Worm (Caenorhabditis elegans) whole organism, dauer: ENCODE data around the gene srh-186.

ENCODE experiments used
- unc-62 ChIP-seq: sonication (generic microtip); optimal IDR thresholded peaks from 2 replicates; lab custom pipeline; 2017; ENCODE audit warnings: missing biosample characterization, missing genetic modification reagents, missing genetic modification characterization

The srh-186 gene

ce11 chrV:15996655-15997186, 41.1 kb downstream of the srh-186 start, which contains the start of the genes C06C6.9 and C06C6.8:
Gene C06C6.9 (minus strand): TSS chrV:15996755.
Gene C06C6.8 (plus strand): TSS chrV:15997136.
- TF ChIP-seq unc-62 (GFP tag; lab: Kevin White, UChicago) = no peak

ce11 chrV:16000433-16000832, 44.8 kb downstream of the srh-186 start, which contains the start of gene nhr-50:
Gene nhr-50 (minus strand): TSS chrV:16000631.
- no peak for TF ChIP-seq unc-62 (GFP tag; lab: Kevin White, UChicago)

ce11 chrV:16002288-16002687, 46.7 kb downstream of the srh-186 start, which contains the start of gene nhr-63:
Gene nhr-63 (plus strand): TSS chrV:16002588.
- TF ChIP-seq unc-62 (GFP tag; lab: Kevin White, UChicago) = no peak
